Fruit fly (Drosophila melanogaster) whole organism, embryonic: Measurements from ENCODE around the gene GstD8.
A peak's percentile ranks its signal among the peaks of the same experiment; 100 is the strongest.

ENCODE experiments used
- Antp ChIP-seq: fragments of 200-800 bp; sonication (Bioruptor generic); optimal IDR thresholded peaks from 3 replicates; lab custom pipeline; 2016; ENCODE audit warnings: missing biosample characterization, missing genetic modification characterization
- Awh ChIP-seq: fragments of 200-800 bp; sonication (Bioruptor generic); IDR thresholded peaks from 2 replicates; pipeline ENCODE4, ENCODE4 v1.3.6; 2022; ENCODE audit warnings: missing biosample characterization, missing genetic modification characterization
- Blimp-1 ChIP-seq: fragments of 200-800 bp; sonication (Bioruptor generic); optimal IDR thresholded peaks from 3 replicates; lab custom pipeline; 2018; ENCODE audit warnings: missing biosample characterization, missing genetic modification characterization, mild to moderate bottlenecking, moderate library complexity, missing genetic modification reagents
- BtbVII ChIP-seq: fragments of 200-800 bp; sonication (Bioruptor generic); optimal IDR thresholded peaks from 3 replicates; lab custom pipeline; 2017; ENCODE audit warnings: missing biosample characterization, mild to moderate bottlenecking, missing genetic modification characterization
- CG10321 ChIP-seq: fragments of 200-800 bp; sonication (Bioruptor generic); IDR thresholded peaks from 2 replicates; pipeline ENCODE4 v1.3.6; 2022; ENCODE audit warnings: missing biosample characterization, missing genetic modification characterization
- CG10366 ChIP-seq: fragments of 200-800 bp; sonication (Bioruptor generic); IDR thresholded peaks from 2 replicates; pipeline ENCODE4 v1.3.6; 2022; ENCODE audit warnings: missing biosample characterization, missing genetic modification characterization
- CG15514 ChIP-seq: fragments of 200-800 bp; sonication (Bioruptor generic); optimal IDR thresholded peaks from 3 replicates; lab custom pipeline; 2017; ENCODE audit warnings: missing biosample characterization, missing genetic modification characterization, mild to moderate bottlenecking, moderate library complexity, missing genetic modification reagents
- CG16813 ChIP-seq: fragments of 200-800 bp; sonication (Bioruptor generic); IDR thresholded peaks from 3 replicates; pipeline ENCODE4 v1.3.6; 2022; ENCODE audit warnings: missing biosample characterization, missing genetic modification characterization; ENCODE audit not compliant: partially characterized antibody
- CG18476 ChIP-seq: fragments of 200-800 bp; sonication (Bioruptor generic); optimal IDR thresholded peaks from 2 replicates; lab custom pipeline; 2016; ENCODE audit warnings: missing biosample characterization, mild to moderate bottlenecking, missing genetic modification characterization
- CG30020 ChIP-seq: fragments of 200-800 bp; optimal IDR thresholded peaks from 2 replicates; lab custom pipeline; 2019; ENCODE audit warnings: missing biosample characterization, mild to moderate bottlenecking, missing genetic modification characterization, moderate library complexity
- CG30403 ChIP-seq: fragments of 200-800 bp; sonication (Bioruptor generic); optimal IDR thresholded peaks from 3 replicates; lab custom pipeline; 2016; ENCODE audit warnings: missing biosample characterization, missing genetic modification characterization
- CG3407 ChIP-seq: fragments of 200-800 bp; sonication (Bioruptor generic); optimal IDR thresholded peaks from 2 replicates; lab custom pipeline; 2018; ENCODE audit warnings: missing biosample characterization, mild to moderate bottlenecking, missing genetic modification characterization
- CG34224 ChIP-seq: fragments of 200-800 bp; sonication (Bioruptor generic); IDR thresholded peaks from 3 replicates; pipeline ENCODE4 v1.3.6; 2022; ENCODE audit warnings: missing biosample characterization, missing genetic modification characterization; ENCODE audit not compliant: partially characterized antibody
- CG3726 ChIP-seq: fragments of 200-800 bp; sonication (Bioruptor generic); IDR thresholded peaks from 3 replicates; pipeline ENCODE4, ENCODE4 v1.3.6; 2022; ENCODE audit warnings: missing biosample characterization, missing genetic modification characterization
- CG6854 ChIP-seq: fragments of 200-800 bp; sonication (Bioruptor generic); optimal IDR thresholded peaks from 3 replicates; lab custom pipeline; 2017; ENCODE audit warnings: missing biosample characterization, mild to moderate bottlenecking, missing genetic modification characterization
- CG8089 ChIP-seq: fragments of 200-800 bp; sonication (Bioruptor generic); optimal IDR thresholded peaks from 3 replicates; lab custom pipeline; 2016; ENCODE audit warnings: missing biosample characterization, missing genetic modification characterization
- Dbx ChIP-seq: fragments of 200-800 bp; sonication (Bioruptor generic); IDR thresholded peaks from 3 replicates; pipeline ENCODE4 v1.3.6; 2022; ENCODE audit warnings: missing biosample characterization, missing genetic modification characterization
- Dek ChIP-seq: fragments of 200-800 bp; sonication (Bioruptor generic); optimal IDR thresholded peaks from 3 replicates; lab custom pipeline; 2019; ENCODE audit warnings: missing biosample characterization, mild to moderate bottlenecking, missing genetic modification characterization, moderate library complexity
- HLH54F ChIP-seq: fragments of 200-800 bp; sonication (Bioruptor generic); optimal IDR thresholded peaks from 3 replicates; lab custom pipeline; 2016; ENCODE audit warnings: missing biosample characterization, missing genetic modification characterization
- HLHmδ ChIP-seq: fragments of 200-800 bp; sonication (Bioruptor generic); optimal IDR thresholded peaks from 2 replicates; lab custom pipeline; 2018; ENCODE audit warnings: missing biosample characterization, mild to moderate bottlenecking, missing genetic modification characterization, moderate library complexity
- Hey ChIP-seq: fragments of 200-800 bp; sonication (Bioruptor generic); optimal IDR thresholded peaks from 3 replicates; lab custom pipeline; 2018; ENCODE audit warnings: missing biosample characterization, mild to moderate bottlenecking, missing genetic modification characterization
- Hr3 ChIP-seq: fragments of 200-800 bp; sonication (Bioruptor generic); optimal IDR thresholded peaks from 3 replicates; lab custom pipeline; 2016; ENCODE audit warnings: missing biosample characterization, missing genetic modification characterization
- NfI ChIP-seq: fragments of 200-800 bp; sonication (Bioruptor generic); optimal IDR thresholded peaks from 3 replicates; lab custom pipeline; 2018; ENCODE audit warnings: missing biosample characterization, mild to moderate bottlenecking, missing genetic modification characterization, moderate library complexity
- Oaz ChIP-seq: fragments of 200-800 bp; sonication (Bioruptor generic); IDR thresholded peaks from 2 replicates; pipeline ENCODE4 v1.3.6; 2022; ENCODE audit warnings: missing biosample characterization, missing genetic modification characterization
- PHDP ChIP-seq: fragments of 200-800 bp; sonication (Bioruptor generic); optimal IDR thresholded peaks from 3 replicates; lab custom pipeline; 2018; ENCODE audit warnings: missing biosample characterization, mild to moderate bottlenecking, missing genetic modification characterization, moderate library complexity
- Scr ChIP-seq: fragments of 200-800 bp; sonication (Bioruptor generic); IDR thresholded peaks from 2 replicates; pipeline ENCODE4 v1.3.6; 2022; ENCODE audit warnings: missing biosample characterization, missing genetic modification characterization; ENCODE audit not compliant: partially characterized antibody
- Sry-β ChIP-seq: fragments of 200-800 bp; sonication (Bioruptor generic); optimal IDR thresholded peaks from 2 replicates; lab custom pipeline; 2018; ENCODE audit warnings: missing biosample characterization, mild to moderate bottlenecking, missing genetic modification characterization, moderate library complexity
- Tbp ChIP-seq: fragments of >200 bp; optimal IDR thresholded peaks from 2 replicates; lab custom pipeline; 2018; ENCODE audit warnings: missing biosample characterization, missing genetic modification characterization
- al ChIP-seq: fragments of 200-800 bp; sonication (Bioruptor generic); IDR thresholded peaks from 2 replicates; pipeline ENCODE4 v1.3.6; 2022; ENCODE audit warnings: missing biosample characterization, missing genetic modification characterization
- ash1 ChIP-seq: fragments of 200-800 bp; sonication (Bioruptor generic); optimal IDR thresholded peaks from 2 replicates; lab custom pipeline; 2018; ENCODE audit warnings: missing biosample characterization, mild to moderate bottlenecking, missing genetic modification characterization
- cato ChIP-seq: fragments of 200-800 bp; sonication (Bioruptor generic); optimal IDR thresholded peaks from 2 replicates; lab custom pipeline; 2016; ENCODE audit warnings: missing biosample characterization, missing genetic modification characterization, borderline replicate concordance
- dan ChIP-seq: fragments of 200-800 bp; sonication (Bioruptor generic); IDR thresholded peaks from 2 replicates; pipeline ENCODE4 v1.3.6; 2022; ENCODE audit warnings: missing biosample characterization, missing genetic modification characterization
- disco-r ChIP-seq: fragments of 200-800 bp; sonication (Bioruptor generic); optimal IDR thresholded peaks from 2 replicates; lab custom pipeline; 2016; ENCODE audit warnings: missing biosample characterization, missing genetic modification characterization
- dpn ChIP-seq, 2 experiments: fragments of 200-800 bp; sonication (Bioruptor generic); optimal IDR thresholded peaks; 3 replicates each; lab custom pipeline; 2016; ENCODE audit warnings: missing biosample characterization in 2 of 2, missing genetic modification characterization in 2 of 2
- gsb ChIP-seq: fragments of 200-800 bp; sonication (Bioruptor generic); IDR thresholded peaks from 2 replicates; pipeline ENCODE4 v1.3.6; 2022; ENCODE audit warnings: missing biosample characterization, missing genetic modification characterization
- hkb ChIP-seq, 2 experiments: fragments of 200-800 bp in 1 of 2; fragments of >200 bp in 1 of 2; sonication (Bioruptor generic) in 1 of 2; IDR thresholded peaks in 1 of 2; optimal IDR thresholded peaks in 1 of 2; 2 replicates each; pipeline versions ENCODE4 v1.3.6 to Lab custom; 2017 to 2022; ENCODE audit warnings: missing biosample characterization in 1 of 2, missing genetic modification characterization in 1 of 2
- ind ChIP-seq: fragments of 200-800 bp; sonication (Bioruptor generic); optimal IDR thresholded peaks from 3 replicates; lab custom pipeline; 2016; ENCODE audit warnings: missing biosample characterization, missing genetic modification characterization
- inv ChIP-seq: fragments of 200-800 bp; sonication (Bioruptor generic); IDR thresholded peaks from 2 replicates; pipeline ENCODE4 v1.3.6; 2022; ENCODE audit warnings: missing biosample characterization, missing genetic modification characterization; ENCODE audit not compliant: partially characterized antibody
- mam ChIP-seq: fragments of 200-800 bp; sonication (Bioruptor generic); optimal IDR thresholded peaks from 3 replicates; lab custom pipeline; 2016; ENCODE audit warnings: missing biosample characterization, missing genetic modification characterization
- oc ChIP-seq: fragments of 200-800 bp; sonication (Bioruptor generic); optimal IDR thresholded peaks from 2 replicates; lab custom pipeline; 2018; ENCODE audit warnings: missing biosample characterization, mild to moderate bottlenecking, missing genetic modification characterization, moderate library complexity
- odd ChIP-seq: fragments of 200-800 bp; sonication (Bioruptor generic); optimal IDR thresholded peaks from 2 replicates; lab custom pipeline; 2017; ENCODE audit warnings: missing biosample characterization, mild to moderate bottlenecking, missing genetic modification characterization
- phol ChIP-seq: fragments of 200-800 bp; sonication (Bioruptor generic); optimal IDR thresholded peaks from 3 replicates; lab custom pipeline; 2018; ENCODE audit warnings: missing biosample characterization, mild to moderate bottlenecking, missing genetic modification characterization, moderate library complexity
- pros ChIP-seq: fragments of 200-800 bp; sonication (Bioruptor generic); optimal IDR thresholded peaks from 3 replicates; lab custom pipeline; 2019; ENCODE audit warnings: missing biosample characterization, mild to moderate bottlenecking, missing genetic modification characterization, moderate library complexity
- row ChIP-seq: fragments of 200-800 bp; sonication (Bioruptor generic); IDR thresholded peaks from 3 replicates; pipeline ENCODE4 v1.3.6; 2022; ENCODE audit warnings: missing biosample characterization, missing genetic modification characterization
- so ChIP-seq: fragments of 200-800 bp; sonication (Bioruptor generic); IDR thresholded peaks from 3 replicates; pipeline ENCODE4 v1.3.6; 2022; ENCODE audit warnings: missing biosample characterization, missing genetic modification characterization
- stc ChIP-seq: fragments of 200-800 bp; sonication (Bioruptor generic); IDR thresholded peaks from 2 replicates; pipeline ENCODE4 v1.3.6; 2022; ENCODE audit warnings: missing biosample characterization, missing genetic modification characterization
- sug ChIP-seq: fragments of 200-800 bp; optimal IDR thresholded peaks from 2 replicates; lab custom pipeline; 2019; ENCODE audit warnings: missing biosample characterization, mild to moderate bottlenecking, missing genetic modification characterization, moderate library complexity
- tup ChIP-seq: fragments of 200-800 bp; sonication (Bioruptor generic); optimal IDR thresholded peaks from 2 replicates; lab custom pipeline; 2016; ENCODE audit warnings: missing biosample characterization, mild to moderate bottlenecking, missing genetic modification characterization, moderate library complexity
- twi ChIP-seq: fragments of 200-800 bp; optimal IDR thresholded peaks from 2 replicates; lab custom pipeline; 2019; ENCODE audit warnings: missing biosample characterization, mild to moderate bottlenecking, missing genetic modification characterization, moderate library complexity
- zf30C ChIP-seq: fragments of 200-800 bp; sonication (Bioruptor generic); optimal IDR thresholded peaks from 3 replicates; lab custom pipeline; 2018; ENCODE audit warnings: missing biosample characterization, mild to moderate bottlenecking, missing genetic modification characterization

Gene GstD8

DNA sequence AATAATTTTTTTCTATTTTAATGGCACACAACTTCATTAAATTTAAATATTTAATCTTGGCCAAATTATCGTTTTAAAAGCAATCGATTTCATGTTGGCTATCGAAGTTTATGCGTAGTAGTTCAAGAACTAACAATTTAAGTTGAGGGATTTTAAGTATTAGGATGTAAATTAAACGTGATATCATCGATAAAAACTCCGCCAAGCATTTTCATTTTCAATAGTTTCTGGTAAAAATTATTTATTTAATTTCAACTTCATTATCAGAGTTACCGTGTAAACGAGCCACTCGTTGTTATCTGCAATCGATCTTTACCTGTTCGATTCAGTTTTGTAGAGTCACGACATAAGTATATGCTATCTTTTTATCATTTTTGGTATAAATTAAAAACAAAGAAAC, 23.1 kb downstream of the GstD8 start (continued):
- TF ChIP-seq HLHmδ (GFP tag; lab: Kevin White, UChicago): no peak
- peak; percentile 92 for TF ChIP-seq Oaz (GFP tag; lab: Robert Waterston, UW)
- peak; percentile 97 for TF ChIP-seq stc (GFP tag; lab: Robert Waterston, UW)
- TF ChIP-seq Dek (tag; lab: Kevin White, UChicago): peak; percentile 97
- peak; percentile 86 for TF ChIP-seq Hey (tag; lab: Kevin White, UChicago)
- TF ChIP-seq so: peak; percentile 98
- peak; percentile 97 for TF ChIP-seq Blimp-1 (GFP tag; lab: Kevin White, UChicago)
- peak; percentile 100 for TF ChIP-seq BtbVII
- TF ChIP-seq CG8089: peak; percentile 88
- TF ChIP-seq NfI (GFP tag; lab: Kevin White, UChicago): peak; percentile 97
- TF ChIP-seq cato (GFP tag; lab: Kevin White, UChicago): peak; percentile 94
- peak; percentile 92 for TF ChIP-seq tup
- TF ChIP-seq ash1 (GFP tag; lab: Kevin White, UChicago): peak; percentile 85
- TF ChIP-seq oc: peak; percentile 98
- TF ChIP-seq phol (tag; lab: Kevin White, UChicago): peak; percentile 99
- TF ChIP-seq pros (GFP tag; lab: Kevin White, UChicago): peak; percentile 87
- TF ChIP-seq PHDP (tag; lab: Kevin White, UChicago): peak; percentile 99
- peak; percentile 55; the same call in 1 of the 3 replicates for TF ChIP-seq CG34224 (GFP tag; lab: Robert Waterston, UW)
- TF ChIP-seq Scr (GFP tag; lab: Robert Waterston, UW): peak; percentile 51
- TF ChIP-seq CG16813 (GFP tag; lab: Robert Waterston, UW): 0 out of 3 replicates have a peak, but pooled peaks have one; percentile 32
- peak; percentile 98 for TF ChIP-seq CG6854 (GFP tag; lab: Kevin White, UChicago)
- TF ChIP-seq CG30403 (GFP tag; lab: Kevin White, UChicago): peak; percentile 96
- no peak for TF ChIP-seq inv (GFP tag; lab: Robert Waterston, UW)
- peak; percentile 89 for TF ChIP-seq HLH54F (GFP tag; lab: Kevin White, UChicago)
- peak; percentile 95 for TF ChIP-seq CG10366 (GFP tag; lab: Robert Waterston, UW)
- TF ChIP-seq disco-r (GFP tag; lab: Kevin White, UChicago): peak; percentile 86
- TF ChIP-seq zf30C (GFP tag; lab: Kevin White, UChicago): peak; percentile 39
- TF ChIP-seq al (GFP tag; lab: Robert Waterston, UW): peak; percentile 87
- peak; percentile 99 for TF ChIP-seq Dbx
- peak; percentile 81 for TF ChIP-seq CG10321
- TF ChIP-seq dan (GFP tag; lab: Robert Waterston, UW): peak; percentile 47; the same call in 1 of the 2 replicates
- TF ChIP-seq Tbp (GFP tag; lab: Kevin White, UChicago): no peak
- TF ChIP-seq Awh (GFP tag; lab: Robert Waterston, UW): peak; percentile 98
- peak; percentile 74 for TF ChIP-seq Sry-β
- TF ChIP-seq hkb (optimal IDR thresholded peaks at IDR 0.05; lab: Kevin White, UChicago): no peak
- peak; percentile 99 for TF ChIP-seq hkb (GFP tag; IDR thresholded peaks at IDR 0.05; lab: Robert Waterston, UW)
- TF ChIP-seq CG30020 (tag; lab: Kevin White, UChicago): peak; percentile 90
- peak; percentile 97 for TF ChIP-seq sug
- TF ChIP-seq row: peak; percentile 98
- TF ChIP-seq ind (GFP tag; lab: Kevin White, UChicago): peak; percentile 98
- peak; percentile 86 for TF ChIP-seq Antp (GFP tag; lab: Kevin White, UChicago)
- peak; percentile 92 for TF ChIP-seq gsb (GFP tag; lab: Robert Waterston, UW)
- peak; percentile 89 for TF ChIP-seq CG3726 (GFP tag; lab: Robert Waterston, UW)
- peak; percentile 95 for TF ChIP-seq CG15514 (GFP tag; lab: Kevin White, UChicago)
- peak; percentile 95 for TF ChIP-seq CG3407 (GFP tag; lab: Kevin White, UChicago)
- peak; percentile 96 for TF ChIP-seq odd (GFP tag; lab: Kevin White, UChicago)
- peak; percentile 91 for TF ChIP-seq Hr3 (GFP tag; lab: Kevin White, UChicago)
- peak; percentile 100 for TF ChIP-seq CG18476
- TF ChIP-seq twi (tag; lab: Kevin White, UChicago): peak; percentile 97
- peak; percentile 94 for TF ChIP-seq dpn (GFP tag; optimal IDR thresholded peaks at IDR 0.05; lab: Kevin White, UChicago)
- TF ChIP-seq mam: peak; percentile 92
